Fruit fly (Drosophila melanogaster): Measurements from ENCODE around the gene cv.

The cv gene

DNA sequence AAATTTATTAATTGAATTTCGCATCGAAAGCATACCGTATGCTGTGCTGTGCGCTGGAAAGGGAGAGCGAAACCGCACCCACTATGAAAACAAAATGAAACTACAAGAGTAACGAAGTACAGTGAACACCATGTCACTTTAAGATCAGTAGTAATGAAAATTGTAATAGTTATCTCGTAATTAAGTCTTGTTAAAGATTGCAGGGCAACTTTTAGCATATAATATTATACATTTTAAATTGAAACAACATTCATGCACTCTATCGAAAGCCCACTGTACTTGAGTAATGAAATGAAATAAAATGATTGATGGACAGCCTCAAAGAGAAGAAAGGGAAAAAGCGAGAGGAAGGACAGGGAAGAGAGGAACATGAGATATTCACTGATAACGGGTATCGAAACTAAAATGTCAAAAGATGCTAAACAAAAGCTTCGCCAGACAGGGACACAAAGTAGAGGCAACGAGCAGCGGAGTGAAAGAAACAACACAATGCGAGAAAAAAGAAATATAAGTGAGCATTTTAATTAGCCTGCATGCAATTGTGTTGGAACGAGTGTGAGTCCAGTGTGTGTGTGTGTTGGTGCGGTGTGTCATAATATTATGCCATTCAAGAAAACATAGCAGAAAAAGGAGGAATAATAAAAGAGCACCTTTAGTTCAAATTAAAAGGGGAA, 45.6 kb downstream of the cv start (continued):
- TF ChIP-seq CG15696 (tag; optimal IDR thresholded peaks at IDR 0.05) (peak; percentile 9), grau (tag; optimal IDR thresholded peaks at IDR 0.05) (peak; percentile 95), YL-1 (GFP tag; optimal IDR thresholded peaks at IDR 0.05) (no peak), CG33213 (GFP tag; optimal IDR thresholded peaks at IDR 0.05) (no peak), Hey (tag; optimal IDR thresholded peaks at IDR 0.05) (no peak), CG17361 (GFP tag; IDR thresholded peaks at IDR 0.05) (peak; percentile 83), dmrt99B (tag; optimal IDR thresholded peaks at IDR 0.05) (peak; percentile 86), CG3065 (GFP tag; optimal IDR thresholded peaks at IDR 0.05) (peak; percentile 12), salm (tag; optimal IDR thresholded peaks at IDR 0.05) (peak; percentile 48), Mad (GFP tag; optimal IDR thresholded peaks at IDR 0.05) (peak; percentile 55), Chrac-16 (GFP tag; optimal IDR thresholded peaks at IDR 0.05) (peak; percentile 70), Scr (GFP tag; IDR thresholded peaks at IDR 0.05; ENCODE audit: partially characterized antibody) (no peak), dimm (GFP tag; IDR thresholded peaks at IDR 0.05) (peak; percentile 72), GATAe (GFP tag; conservative IDR thresholded peaks at IDR 0.05) (0 out of 2 replicates have a peak, but pooled peaks have one; percentile 14), Nf-YA (GFP tag; IDR thresholded peaks at IDR 0.05) (no peak), h (optimal IDR thresholded peaks at IDR 0.05) (no peak), ara (GFP tag; IDR thresholded peaks at IDR 0.05) (peak; percentile 77), Antp (GFP tag; optimal IDR thresholded peaks at IDR 0.05) (peak; percentile 43), CG17829 (tag; optimal IDR thresholded peaks at IDR 0.05) (peak; percentile 76), CG6175 (GFP tag; IDR thresholded peaks at IDR 0.05) (0 out of 3 replicates have a peak, but pooled peaks have one; percentile 25), CG7745 (tag; optimal IDR thresholded peaks at IDR 0.05) (no peak), CG34376 (GFP tag; optimal IDR thresholded peaks at IDR 0.05) (no peak), ase (GFP tag; IDR thresholded peaks at IDR 0.05) (peak; percentile 67; the same call in 2 of the 3 replicates), CG18476 (GFP tag; optimal IDR thresholded peaks at IDR 0.05) (peak; percentile 34), ac (GFP tag; optimal IDR thresholded peaks at IDR 0.05) (no peak), CG13775 (GFP tag; optimal IDR thresholded peaks at IDR 0.05) (peak; percentile 44), Ptx1 (GFP tag; IDR thresholded peaks at IDR 0.05) (peak; percentile 81), CG3995 (GFP tag; optimal IDR thresholded peaks at IDR 0.05) (peak; percentile 8), ems (GFP tag; optimal IDR thresholded peaks at IDR 0.05) (peak; percentile 51), ERR (GFP tag; optimal IDR thresholded peaks at IDR 0.05) (peak; percentile 33), CG13123 (GFP tag; optimal IDR thresholded peaks at IDR 0.05) (peak; percentile 14), NfI (GFP tag; optimal IDR thresholded peaks at IDR 0.05) (peak; percentile 71), CG14014 (GFP tag; IDR thresholded peaks at IDR 0.05) (peak; percentile 81), oc (tag; optimal IDR thresholded peaks at IDR 0.05) (peak; percentile 81), cato (GFP tag; optimal IDR thresholded peaks at IDR 0.05; ENCODE audit: borderline replicate concordance) (no peak), CG18599 (GFP tag; optimal IDR thresholded peaks at IDR 0.05) (peak; percentile 73), Deaf1 (tag; optimal IDR thresholded peaks at IDR 0.05) (peak; percentile 42), CG9797 (GFP tag; optimal IDR thresholded peaks at IDR 0.05) (no peak), CG8290 (GFP tag; optimal IDR thresholded peaks at IDR 0.05) (peak; percentile 3), CG8290 (tag; optimal IDR thresholded peaks at IDR 0.05) (peak in 1 of 2 experiments; percentile 85), Ets97D (GFP tag; optimal IDR thresholded peaks at IDR 0.05) (peak; percentile 10), ab (GFP tag; optimal IDR thresholded peaks at IDR 0.05) (no peak), jumu (GFP tag; optimal IDR thresholded peaks at IDR 0.05) (peak; percentile 40), lov (optimal IDR thresholded peaks at IDR 0.05) (no peak), lov (GFP tag; IDR thresholded peaks at IDR 0.05) (no peak), crp (GFP tag; optimal IDR thresholded peaks at IDR 0.05) (no peak), wek (GFP tag; optimal IDR thresholded peaks at IDR 0.05) (peak; percentile 14), CG2202 (tag; optimal IDR thresholded peaks at IDR 0.05) (peak; percentile 30), HLH3B (GFP tag; IDR thresholded peaks at IDR 0.05) (peak; percentile 78), CG6689 (GFP tag; IDR thresholded peaks at IDR 0.05) (peak; percentile 83), CG14667 (GFP tag; IDR thresholded peaks at IDR 0.05) (peak; percentile 67; the same call in 1 of the 2 replicates)
